Fruit fly (Drosophila melanogaster): ENCODE results near the gene CG9743.

Gene CG9743

dm6 chr3R:30248565-30248964, 45.8 kb upstream of the CG9743 start (continued):
- TF ChIP-seq zen2 (GFP tag; IDR thresholded peaks at IDR 0.05; ENCODE audit: partially characterized antibody) (peak; percentile 62; the same call in 2 of the 3 replicates), CG4424 (GFP tag; optimal IDR thresholded peaks at IDR 0.05) (peak; percentile 100), CG11504 (tag; optimal IDR thresholded peaks at IDR 0.05) (peak; percentile 22), Gug (GFP tag; IDR thresholded peaks at IDR 0.05) (0 out of 4 replicates have a peak, but pooled peaks have one; percentile 10)

- TF ChIP-seq Poxn (GFP tag; IDR thresholded peaks at IDR 0.05) (no peak), CG2120 (GFP tag; optimal IDR thresholded peaks at IDR 0.05) (peak; percentile 12), CG12744 (GFP tag; optimal IDR thresholded peaks at IDR 0.05) (no peak), sna (GFP tag; IDR thresholded peaks at IDR 0.05; ENCODE audit: partially characterized antibody) (0 out of 2 replicates have a peak, but pooled peaks have one; percentile 19), CG12942 (GFP tag; optimal IDR thresholded peaks at IDR 0.05) (no peak), E2f2 (GFP tag; IDR thresholded peaks at IDR 0.05) (no peak), ase (GFP tag; IDR thresholded peaks at IDR 0.05) (no peak), Jarid2 (GFP tag; optimal IDR thresholded peaks at IDR 0.05) (no peak), sob (GFP tag; IDR thresholded peaks at IDR 0.05) (no peak), wor (GFP tag; IDR thresholded peaks at IDR 0.05) (no peak), amos (GFP tag; IDR thresholded peaks at IDR 0.05; ENCODE audit: partially characterized antibody) (peak; percentile 66), fd64A (GFP tag; optimal IDR thresholded peaks at IDR 0.05) (no peak), CG43689 (GFP tag; IDR thresholded peaks at IDR 0.05) (no peak), CG31388 (GFP tag; optimal IDR thresholded peaks at IDR 0.05) (no peak), Fer2 (tag; optimal IDR thresholded peaks at IDR 0.05) (no peak), inv (GFP tag; IDR thresholded peaks at IDR 0.05; ENCODE audit: partially characterized antibody) (peak; percentile 37; the same call in 1 of the 2 replicates), HmgD (GFP tag; optimal IDR thresholded peaks at IDR 0.05) (no peak), jigr1 (GFP tag; IDR thresholded peaks at IDR 0.05) (no peak), D (optimal IDR thresholded peaks at IDR 0.05) (no peak), D (GFP tag; optimal IDR thresholded peaks at IDR 0.05) (no peak), knrl (GFP tag; IDR thresholded peaks at IDR 0.05; ENCODE audit: partially characterized antibody) (peak; percentile 49; the same call in 1 of the 3 replicates), CG6272 (GFP tag; IDR thresholded peaks at IDR 0.05) (no peak), CG12391 (tag; optimal IDR thresholded peaks at IDR 0.05) (no peak), Awh (GFP tag; IDR thresholded peaks at IDR 0.05) (no peak), Hey (tag; optimal IDR thresholded peaks at IDR 0.05) (no peak), CG10462 (GFP tag; optimal IDR thresholded peaks at IDR 0.05) (no peak), CG12104 (GFP tag; optimal IDR thresholded peaks at IDR 0.05) (no peak), HLH4C (GFP tag; IDR thresholded peaks at IDR 0.05; ENCODE audit: partially characterized antibody) (peak; percentile 62), Hand (GFP tag; optimal IDR thresholded peaks at IDR 0.05) (no peak), Gsc (GFP tag; IDR thresholded peaks at IDR 0.05) (no peak), exex (tag; optimal IDR thresholded peaks at IDR 0.05) (peak; percentile 56), CG30431 (GFP tag; optimal IDR thresholded peaks at IDR 0.05) (no peak), Opbp (GFP tag; IDR thresholded peaks at IDR 0.05; ENCODE audit: partially characterized antibody) (peak; percentile 64; the same call in 2 of the 3 replicates), gcm (GFP tag; optimal IDR thresholded peaks at IDR 0.05) (no peak), Scr (GFP tag; IDR thresholded peaks at IDR 0.05; ENCODE audit: partially characterized antibody) (peak; percentile 51), Bteb2 (GFP tag; optimal IDR thresholded peaks at IDR 0.05) (no peak), gt (GFP tag; IDR thresholded peaks at IDR 0.05) (no peak), cwo (GFP tag; optimal IDR thresholded peaks at IDR 0.05) (no peak), CG6791 (GFP tag; IDR thresholded peaks at IDR 0.05; ENCODE audit: partially characterized antibody) (peak; percentile 78; the same call in 2 of the 3 replicates), phol (tag; optimal IDR thresholded peaks at IDR 0.05) (no peak), gro (GFP tag; optimal IDR thresholded peaks at IDR 0.05) (no peak), tgo (GFP tag; IDR thresholded peaks at IDR 0.05) (no peak), Atf3 (GFP tag; optimal IDR thresholded peaks at IDR 0.05) (no peak), CG13287 (GFP tag; IDR thresholded peaks at IDR 0.05; ENCODE audit: partially characterized antibody) (peak; percentile 21; the same call in 1 of the 2 replicates)
These were observed 45.1 kb upstream of the CG9743 start for dm6 chr3R:30247802-30248363.

Data from whole organism, embryonic.